Worm (Caenorhabditis elegans) whole organism, L3 larva: ENCODE results near the gene C12D8.9.

Experiments
- R02D3.7 ChIP-seq: fragments of 150-350 bp; optimal IDR thresholded peaks from 2 replicates; lab custom pipeline; 2014; ENCODE audit warnings: missing biosample characterization, missing genetic modification characterization
- aly-2 ChIP-seq: fragments of 150-350 bp; optimal IDR thresholded peaks from 2 replicates; lab custom pipeline; 2014; ENCODE audit warnings: missing biosample characterization, missing genetic modification characterization
- ceh-28 ChIP-seq: fragments of 150-350 bp; optimal IDR thresholded peaks from 2 replicates; lab custom pipeline; 2014; ENCODE audit warnings: missing biosample characterization, missing genetic modification reagents, missing genetic modification characterization
- jun-1 ChIP-seq: fragments of 150-350 bp; optimal IDR thresholded peaks from 2 replicates; lab custom pipeline; 2014; ENCODE audit warnings: missing biosample characterization, missing genetic modification reagents, missing genetic modification characterization
- lin-15B ChIP-seq: fragments of 150-350 bp; optimal IDR thresholded peaks from 2 replicates; lab custom pipeline; 2014; ENCODE audit warnings: missing biosample characterization, missing genetic modification characterization
- nhr-11 ChIP-seq: fragments of 150-350 bp; optimal IDR thresholded peaks from 2 replicates; lab custom pipeline; 2014; ENCODE audit warnings: missing biosample characterization, missing genetic modification characterization
- nhr-12 ChIP-seq: fragments of 150-350 bp; optimal IDR thresholded peaks from 2 replicates; lab custom pipeline; 2014; ENCODE audit warnings: missing biosample characterization, missing genetic modification characterization
- nhr-237 ChIP-seq: fragments of 150-350 bp; optimal IDR thresholded peaks from 2 replicates; lab custom pipeline; 2014; ENCODE audit warnings: missing biosample characterization, missing genetic modification characterization
- nhr-25 ChIP-seq: sonication (generic microtip); optimal IDR thresholded peaks from 2 replicates; lab custom pipeline; 2017; ENCODE audit warnings: missing biosample characterization, missing genetic modification characterization
- nhr-77 ChIP-seq: fragments of 150-350 bp; optimal IDR thresholded peaks from 2 replicates; lab custom pipeline; 2014; ENCODE audit warnings: missing biosample characterization, missing genetic modification characterization
- pha-4 ChIP-seq: fragments of 150-350 bp; optimal IDR thresholded peaks from 2 replicates; lab custom pipeline; 2014; ENCODE audit warnings: missing biosample characterization, missing genetic modification reagents, missing genetic modification characterization
- snpc-4 ChIP-seq: fragments of 150-350 bp; optimal IDR thresholded peaks from 2 replicates; lab custom pipeline; 2014; ENCODE audit warnings: missing biosample characterization, missing genetic modification characterization
- unc-62 ChIP-seq: fragments of 150-350 bp; sonication (generic microtip); optimal IDR thresholded peaks from 4 replicates; lab custom pipeline; 2014; ENCODE audit warnings: missing biosample characterization, missing genetic modification reagents, missing genetic modification characterization
- ztf-11 ChIP-seq: fragments of 150-350 bp; optimal IDR thresholded peaks from 2 replicates; lab custom pipeline; 2014; ENCODE audit warnings: missing biosample characterization, missing genetic modification characterization

ce11 chrV:10205483-10205882 lies 37.5 kb downstream of the C12D8.9 start, which contains the start of gene ZK856.16:
- TF ChIP-seq pha-4 (tag; lab: Kevin White, UChicago) (no peak), ceh-28 (tag; lab: Kevin White, UChicago) (no peak), nhr-25 (tag; lab: Kevin White, UChicago) (no peak), nhr-12 (tag; lab: Kevin White, UChicago) (no peak), unc-62 (no peak), nhr-77 (tag; lab: Kevin White, UChicago) (no peak), aly-2 (tag; lab: Kevin White, UChicago) (no peak), snpc-4 (no peak), nhr-237 (tag; lab: Kevin White, UChicago) (no peak), jun-1 (tag; lab: Kevin White, UChicago) (no peak), ztf-11 (no peak), lin-15B (tag; lab: Kevin White, UChicago) (no peak), R02D3.7 (no peak), nhr-11 (tag; lab: Kevin White, UChicago) (no peak)
